Worm (Caenorhabditis elegans) whole organism, L4/young adult: Measurements from ENCODE around the gene Y62F5A.10.

Source experiments
- W03F9.2 ChIP-seq: fragments of 150-350 bp; optimal IDR thresholded peaks from 2 replicates; lab custom pipeline; 2014; ENCODE audit warnings: missing biosample characterization, missing genetic modification characterization
- dao-5 ChIP-seq: sonication (generic microtip); optimal IDR thresholded peaks from 2 replicates; lab custom pipeline; 2016; ENCODE audit warnings: missing genotype, missing genetic modification characterization, moderate library complexity, missing compliant biosample characterization

DNA sequence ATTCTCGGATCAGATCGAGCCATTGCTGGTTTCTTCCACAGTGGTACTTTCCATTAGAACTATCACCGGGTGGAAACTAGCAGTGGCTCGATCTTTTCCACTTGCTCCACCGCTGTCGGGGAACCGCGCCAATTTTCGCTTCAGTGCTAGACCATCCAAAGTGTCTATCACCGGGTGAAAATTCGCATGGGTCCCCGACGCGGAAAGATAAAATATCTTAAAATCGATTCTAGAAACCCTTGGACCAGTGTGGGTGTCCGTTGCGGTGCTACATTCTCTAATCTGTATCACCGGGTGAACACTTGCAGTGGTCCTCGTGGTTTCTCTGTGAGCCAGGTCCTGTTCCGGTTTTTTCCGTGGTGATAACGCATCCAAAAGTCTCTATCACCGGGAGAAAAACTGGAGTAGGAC, 16.2 kb downstream of the Y62F5A.10 start:
- TF ChIP-seq dao-5: no peak
- TF ChIP-seq W03F9.2 (tag; lab: Kevin White, UChicago): no peak
